Fruit fly (Drosophila melanogaster) whole organism: ENCODE data around the gene CG44037.

Experiments used
- CG8478 ChIP-seq: fragments of >200 bp; optimal IDR thresholded peaks from 2 replicates; lab custom pipeline; 2018; ENCODE audit warnings: inconsistent platforms
- EcR ChIP-seq, 2 experiments: fragments of >200 bp; optimal IDR thresholded peaks; 2 replicates each; lab custom pipeline; 2017; ENCODE audit warnings: missing biosample characterization in 2 of 2, missing genetic modification characterization in 2 of 2, missing genetic modification reagents in 2 of 2
- pan ChIP-seq: fragments of >200 bp; optimal IDR thresholded peaks from 2 replicates; lab custom pipeline; 2017
- psq ChIP-seq: fragments of >200 bp; optimal IDR thresholded peaks from 2 replicates; lab custom pipeline; 2017

dm6 chr3R:12211552-12211951, 47.0 kb upstream of the CG44037 start:
- no peak for TF ChIP-seq pan (lab: Kevin White, UChicago)
- TF ChIP-seq EcR (GFP tag; optimal IDR thresholded peaks at IDR 0.05; lab: Kevin White, UChicago): no peak
- no peak for TF ChIP-seq psq (lab: Kevin White, UChicago)
- TF ChIP-seq CG8478 (lab: Kevin White, UChicago): no peak
